Fruit fly (Drosophila melanogaster): ENCODE results near the gene CG15771.

CG15771 gene

dm6 chrX:5705899-5706312, 49.5 kb upstream of the CG15771 start (continued):
- TF ChIP-seq CG4617 (GFP tag; optimal IDR thresholded peaks at IDR 0.05; ENCODE audit: borderline replicate concordance): peak; percentile 31
- TF ChIP-seq crp (GFP tag; optimal IDR thresholded peaks at IDR 0.05): peak in 1 of 2 experiments; percentile 25
- peak; percentile 74 for TF ChIP-seq odd (GFP tag; optimal IDR thresholded peaks at IDR 0.05)
- TF ChIP-seq Fer1 (GFP tag; optimal IDR thresholded peaks at IDR 0.05): peak; percentile 94
- no peak for TF ChIP-seq tll (GFP tag; optimal IDR thresholded peaks at IDR 0.05)
- TF ChIP-seq ATbp (GFP tag; optimal IDR thresholded peaks at IDR 0.05): peak; percentile 85
- peak; percentile 62 for TF ChIP-seq CG18619 (GFP tag; optimal IDR thresholded peaks at IDR 0.05)
- TF ChIP-seq sc (optimal IDR thresholded peaks at IDR 0.05): no peak
- no peak for TF ChIP-seq sc (GFP tag; optimal IDR thresholded peaks at IDR 0.05)
- no peak for TF ChIP-seq prd (optimal IDR thresholded peaks at IDR 0.05)
- TF ChIP-seq prd (GFP tag; IDR thresholded peaks at IDR 0.05): peak; percentile 92
- TF ChIP-seq nerfin-2 (GFP tag; IDR thresholded peaks at IDR 0.05; ENCODE audit: partially characterized antibody): no peak
- TF ChIP-seq ewg (GFP tag; optimal IDR thresholded peaks at IDR 0.05): peak; percentile 50
- TF ChIP-seq bab2 (GFP tag; optimal IDR thresholded peaks at IDR 0.05): peak; percentile 45
- TF ChIP-seq CG6765 (GFP tag; optimal IDR thresholded peaks at IDR 0.05): peak; percentile 68
- TF ChIP-seq CG5180 (GFP tag; optimal IDR thresholded peaks at IDR 0.05): peak; percentile 80
- peak; percentile 90 for TF ChIP-seq CG2678 (tag; optimal IDR thresholded peaks at IDR 0.05)
- peak; percentile 59; the same call in 1 of the 2 replicates for TF ChIP-seq CG4360 (GFP tag; IDR thresholded peaks at IDR 0.05)
- TF ChIP-seq B-H2 (GFP tag; optimal IDR thresholded peaks at IDR 0.05): no peak
- no peak for TF ChIP-seq Usf (GFP tag; optimal IDR thresholded peaks at IDR 0.05)
- TF ChIP-seq dmrt99B (tag; optimal IDR thresholded peaks at IDR 0.05): peak; percentile 89
- no peak for TF ChIP-seq eve (GFP tag; optimal IDR thresholded peaks at IDR 0.05)
- TF ChIP-seq mam (GFP tag; optimal IDR thresholded peaks at IDR 0.05): peak; percentile 83
- TF ChIP-seq ham (GFP tag; IDR thresholded peaks at IDR 0.05): 0 out of 2 replicates have a peak, but pooled peaks have one; percentile 44
- TF ChIP-seq gem (tag; optimal IDR thresholded peaks at IDR 0.05): peak; percentile 91
- peak; percentile 67 for TF ChIP-seq CG12219 (GFP tag; optimal IDR thresholded peaks at IDR 0.05)
- peak; percentile 85 to 90 for TF ChIP-seq Pdp1 (GFP tag; optimal IDR thresholded peaks at IDR 0.05)
- TF ChIP-seq D19B (GFP tag; optimal IDR thresholded peaks at IDR 0.05): peak; percentile 69
- peak; percentile 92 for TF ChIP-seq Atf6 (GFP tag; IDR thresholded peaks at IDR 0.05)
- no peak for TF ChIP-seq CG15073 (GFP tag; optimal IDR thresholded peaks at IDR 0.05)
- TF ChIP-seq CG6689 (GFP tag; IDR thresholded peaks at IDR 0.05): peak; percentile 93
- peak; percentile 81 for TF ChIP-seq CG17361 (GFP tag; IDR thresholded peaks at IDR 0.05)
- peak; percentile 39; the same call in 1 of the 2 replicates for TF ChIP-seq bowl (GFP tag; IDR thresholded peaks at IDR 0.05)
- peak; percentile 66 for TF ChIP-seq CG1602 (GFP tag; optimal IDR thresholded peaks at IDR 0.05)
- TF ChIP-seq CG12155 (GFP tag; optimal IDR thresholded peaks at IDR 0.05): peak; percentile 62
- peak; percentile 64 for TF ChIP-seq gcm (GFP tag; optimal IDR thresholded peaks at IDR 0.05)
- TF ChIP-seq Trl (optimal IDR thresholded peaks at IDR 0.05): no peak
- TF ChIP-seq Trl (GFP tag; optimal IDR thresholded peaks at IDR 0.05): peak; percentile 56
- TF ChIP-seq CG11695 (GFP tag; IDR thresholded peaks at IDR 0.05): peak; percentile 90
- TF ChIP-seq Dek (tag; optimal IDR thresholded peaks at IDR 0.05): peak; percentile 85
- TF ChIP-seq CG3163 (GFP tag; optimal IDR thresholded peaks at IDR 0.05): no peak
- peak; percentile 23 for TF ChIP-seq eyg (GFP tag; optimal IDR thresholded peaks at IDR 0.05)
- peak; percentile 77 for TF ChIP-seq tin (GFP tag; optimal IDR thresholded peaks at IDR 0.05)
- TF ChIP-seq CG10431 (GFP tag; optimal IDR thresholded peaks at IDR 0.05): no peak
- TF ChIP-seq CG7839 (tag; optimal IDR thresholded peaks at IDR 0.05): peak; percentile 90
- peak; percentile 88 for TF ChIP-seq CG4730 (GFP tag; IDR thresholded peaks at IDR 0.05)
- peak; percentile 63 for TF ChIP-seq CrebB (tag; optimal IDR thresholded peaks at IDR 0.05)
- TF ChIP-seq pnt (GFP tag; optimal IDR thresholded peaks at IDR 0.05): peak; percentile 71
- no peak for TF ChIP-seq cg (GFP tag; optimal IDR thresholded peaks at IDR 0.05)
- peak; percentile 86 for TF ChIP-seq Fer3 (tag; optimal IDR thresholded peaks at IDR 0.05)
- TF ChIP-seq CG14441 (GFP tag; IDR thresholded peaks at IDR 0.05): peak; percentile 95

Measured in whole organism, embryonic.